Fruit fly (Drosophila melanogaster): ENCODE data around the gene CG4598.

- TF ChIP-seq pan (optimal IDR thresholded peaks at IDR 0.05) (no peak), CG8478 (optimal IDR thresholded peaks at IDR 0.05) (no peak), usp (GFP tag; optimal IDR thresholded peaks at IDR 0.05) (no peak), psq (optimal IDR thresholded peaks at IDR 0.05) (no peak), EcR (GFP tag; optimal IDR thresholded peaks at IDR 0.05) (no peak)
Measured at dm6 chr2L:9938631-9939256, 20.3 kb downstream of the CG4598 start, which contains the start of the genes Datp and CG4619.
